Worm (Caenorhabditis elegans) whole organism, L4 larva: Measurements from ENCODE around the gene R08C7.8.
"Not testable (repeated sequence)": the region's sequence is repeated elsewhere in the genome, so short reads cannot be mapped to it uniquely, and the experiment has no call there.

Source experiments
- D1046.2 ChIP-seq: fragments of 200-800 bp; sonication (Bioruptor generic); IDR thresholded peaks from 2 replicates; pipeline ENCODE4 v1.3.6; 2022; ENCODE audit warnings: missing genetic modification characterization, missing compliant biosample characterization
- F10B5.3 ChIP-seq: sonication (generic microtip); optimal IDR thresholded peaks from 2 replicates; lab custom pipeline; 2016; ENCODE audit warnings: mild to moderate bottlenecking, missing genetic modification characterization, missing compliant biosample characterization
- F44E2.7 ChIP-seq: fragments of 200-800 bp; sonication (Bioruptor generic); IDR thresholded peaks from 2 replicates; pipeline ENCODE4 v2.1.2; 2022; ENCODE audit warnings: missing genetic modification characterization, missing compliant biosample characterization
- F49E8.2 ChIP-seq: sonication (generic microtip); optimal IDR thresholded peaks from 2 replicates; lab custom pipeline; 2016; ENCODE audit warnings: missing compliant biosample characterization, mild to moderate bottlenecking, missing genetic modification characterization, borderline replicate concordance
- R02D3.7 ChIP-seq: fragments of 150-350 bp; sonication (generic microtip); optimal IDR thresholded peaks from 3 replicates; lab custom pipeline; 2014; ENCODE audit warnings: missing biosample characterization, missing genetic modification characterization
- T20F7.1 ChIP-seq: fragments of 200-800 bp; sonication (Bioruptor generic); optimal IDR thresholded peaks from 2 replicates; lab custom pipeline; 2018; ENCODE audit warnings: mild to moderate bottlenecking, missing genetic modification characterization, missing compliant biosample characterization
- Y105C5A.15 ChIP-seq: fragments of 200-800 bp; sonication (Bioruptor generic); IDR thresholded peaks from 2 replicates; pipeline ENCODE4 v1.3.6; 2022; ENCODE audit warnings: missing genetic modification characterization, missing compliant biosample characterization
- Y48G9A.11 ChIP-seq: fragments of 200-800 bp; sonication (Bioruptor generic); IDR thresholded peaks from 2 replicates; pipeline ENCODE4 v1.3.6; 2022; ENCODE audit warnings: missing genetic modification reagents, missing genetic modification characterization, missing compliant biosample characterization
- Y5F2A.4 ChIP-seq: fragments of 200-800 bp; sonication (Bioruptor generic); optimal IDR thresholded peaks from 2 replicates; lab custom pipeline; 2018; ENCODE audit warnings: mild to moderate bottlenecking, missing genetic modification characterization, missing compliant biosample characterization
- ZK337.2 ChIP-seq: fragments of 200-800 bp; sonication (Bioruptor generic); IDR thresholded peaks from 2 replicates; pipeline ENCODE4 v1.3.6; 2022; ENCODE audit warnings: missing genetic modification reagents, missing genetic modification characterization, missing compliant biosample characterization
- ama-1 ChIP-seq: fragments of 150-350 bp; optimal IDR thresholded peaks from 2 replicates; lab custom pipeline; 2014; ENCODE audit warnings: inconsistent platforms, mixed read lengths
- arid-1 ChIP-seq: fragments of 200-800 bp; sonication (Bioruptor generic); conservative IDR thresholded peaks from 2 replicates; pipeline ENCODE4 v1.3.6; 2022; ENCODE audit warnings: missing genetic modification reagents, missing genetic modification characterization, missing compliant biosample characterization
- ceh-28 ChIP-seq: fragments of 150-350 bp; optimal IDR thresholded peaks from 2 replicates; lab custom pipeline; 2014; ENCODE audit warnings: missing biosample characterization, missing genetic modification reagents, missing genetic modification characterization
- ceh-44 ChIP-seq: fragments of 200-800 bp; sonication (Bioruptor generic); IDR thresholded peaks from 2 replicates; pipeline ENCODE4 v1.3.6; 2022; ENCODE audit warnings: missing genetic modification reagents, missing genetic modification characterization, missing compliant biosample characterization
- ceh-82 ChIP-seq: sonication (generic microtip); optimal IDR thresholded peaks from 2 replicates; lab custom pipeline; 2017; ENCODE audit warnings: missing biosample characterization, missing genetic modification characterization
- cey-2 ChIP-seq: sonication (generic microtip); optimal IDR thresholded peaks from 3 replicates; lab custom pipeline; 2017; ENCODE audit warnings: missing genetic modification characterization, mild to moderate bottlenecking, missing compliant biosample characterization, antibody characterized with exemption, borderline replicate concordance; ENCODE audit not compliant: insufficient read depth
- ctbp-1 ChIP-seq: fragments of 200-800 bp; sonication (Bioruptor generic); IDR thresholded peaks from 2 replicates; pipeline ENCODE4 v1.3.6; 2022; ENCODE audit warnings: missing genetic modification reagents, missing genetic modification characterization, missing compliant biosample characterization
- daf-19 ChIP-seq: fragments of 200-800 bp; sonication (Bioruptor generic); conservative IDR thresholded peaks from 2 replicates; pipeline ENCODE4 v1.3.6; 2022; ENCODE audit warnings: missing genetic modification characterization, missing compliant biosample characterization
- dmd-8 ChIP-seq: fragments of 200-800 bp; sonication (Bioruptor generic); IDR thresholded peaks from 2 replicates; pipeline ENCODE4 v1.3.6; 2022; ENCODE audit warnings: missing genetic modification characterization, missing compliant biosample characterization
- dmd-9 ChIP-seq: fragments of 200-800 bp; sonication (Bioruptor generic); IDR thresholded peaks from 2 replicates; pipeline ENCODE4 v1.3.6; 2022; ENCODE audit warnings: missing genetic modification reagents, missing genetic modification characterization, missing compliant biosample characterization
- duxl-1 ChIP-seq: sonication (generic microtip); optimal IDR thresholded peaks from 2 replicates; lab custom pipeline; 2016; ENCODE audit warnings: mild to moderate bottlenecking, missing genetic modification characterization, moderate library complexity, missing compliant biosample characterization; ENCODE audit not compliant: poor library complexity
- dve-1 ChIP-seq: sonication (generic microtip); optimal IDR thresholded peaks from 2 replicates; lab custom pipeline; 2017; ENCODE audit warnings: antibody characterized with exemption, mild to moderate bottlenecking, missing genetic modification characterization, missing compliant biosample characterization; ENCODE audit not compliant: insufficient read depth
- egl-27 ChIP-seq: sonication (generic microtip); optimal IDR thresholded peaks from 3 replicates; lab custom pipeline; 2017; ENCODE audit warnings: missing biosample characterization, missing genetic modification reagents, missing genetic modification characterization
- egl-43 ChIP-seq: fragments of 200-800 bp; sonication (Bioruptor generic); IDR thresholded peaks from 2 replicates; pipeline ENCODE4 v1.3.6; 2022; ENCODE audit warnings: missing genetic modification reagents, missing genetic modification characterization, missing compliant biosample characterization
- fkh-10 ChIP-seq: fragments of 150-350 bp; optimal IDR thresholded peaks from 2 replicates; lab custom pipeline; 2014; ENCODE audit warnings: missing biosample characterization, missing genetic modification reagents, missing genetic modification characterization
- lim-7 ChIP-seq: fragments of 200-800 bp; sonication (Bioruptor generic); IDR thresholded peaks from 2 replicates; pipeline ENCODE4 v1.3.6; 2022; ENCODE audit warnings: missing genetic modification characterization, missing compliant biosample characterization
- lin-15B ChIP-seq: fragments of 150-350 bp; sonication (generic microtip); optimal IDR thresholded peaks from 3 replicates; lab custom pipeline; 2014; ENCODE audit warnings: missing biosample characterization, missing genetic modification characterization
- lin-39 ChIP-seq: fragments of 150-350 bp; optimal IDR thresholded peaks from 2 replicates; lab custom pipeline; 2014; ENCODE audit warnings: missing biosample characterization, missing genetic modification reagents, missing genetic modification characterization
- madf-5 ChIP-seq, 2 experiments: fragments of 200-800 bp; sonication (Bioruptor generic); IDR thresholded peaks; 2 replicates each; pipeline ENCODE4 v1.3.6; 2022; ENCODE audit warnings: missing compliant biosample characterization in 2 of 2, missing genetic modification characterization in 2 of 2
- mdt-29 ChIP-seq: fragments of 200-800 bp; sonication (Bioruptor generic); IDR thresholded peaks from 2 replicates; pipeline ENCODE4 v1.3.6; 2022; ENCODE audit warnings: missing genetic modification reagents, missing genetic modification characterization, missing compliant biosample characterization
- mes-2 ChIP-seq: sonication (generic microtip); optimal IDR thresholded peaks from 2 replicates; lab custom pipeline; 2016; ENCODE audit warnings: missing genotype, mild to moderate bottlenecking, missing genetic modification characterization, missing compliant biosample characterization; ENCODE audit not compliant: poor library complexity, severe bottlenecking
- mxl-2 ChIP-seq: fragments of 200-800 bp; sonication (Bioruptor generic); conservative IDR thresholded peaks from 2 replicates; pipeline ENCODE4 v1.3.6; 2022; ENCODE audit warnings: missing genetic modification reagents, missing genetic modification characterization, missing compliant biosample characterization
- mxl-3 ChIP-seq: fragments of 200-800 bp; sonication (Bioruptor generic); optimal IDR thresholded peaks from 2 replicates; lab custom pipeline; 2018; ENCODE audit warnings: mild to moderate bottlenecking, missing genetic modification characterization, missing compliant biosample characterization
- nhr-76 ChIP-seq: fragments of 150-350 bp; optimal IDR thresholded peaks from 2 replicates; lab custom pipeline; 2014; ENCODE audit warnings: missing biosample characterization, missing genetic modification characterization
- pha-4 ChIP-seq, 2 experiments: fragments of 150-350 bp in 1 of 2; fragments of 200-800 bp in 1 of 2; sonication (Bioruptor generic) in 1 of 2; IDR thresholded peaks in 1 of 2; optimal IDR thresholded peaks in 1 of 2; 2 replicates each; pipeline versions ENCODE4 v1.3.6 to Lab custom; 2014 to 2022; ENCODE audit warnings: missing genetic modification characterization in 2 of 2, missing genetic modification reagents in 2 of 2, missing biosample characterization in 1 of 2, missing compliant biosample characterization in 1 of 2
- pqm-1 ChIP-seq: sonication (generic microtip); optimal IDR thresholded peaks from 2 replicates; lab custom pipeline; 2017; ENCODE audit warnings: missing biosample characterization, missing genetic modification characterization
- rbr-2 ChIP-seq: sonication (generic microtip); optimal IDR thresholded peaks from 2 replicates; lab custom pipeline; 2016; ENCODE audit warnings: missing genotype, missing genetic modification characterization, missing compliant biosample characterization
- set-16 ChIP-seq: fragments of 200-800 bp; sonication (Bioruptor generic); IDR thresholded peaks from 2 replicates; pipeline ENCODE4 v1.3.6; 2022; ENCODE audit warnings: missing genetic modification reagents, missing genetic modification characterization, missing compliant biosample characterization
- skn-1 ChIP-seq: fragments of 150-350 bp; optimal IDR thresholded peaks from 2 replicates; lab custom pipeline; 2014; ENCODE audit warnings: missing biosample characterization, missing genetic modification characterization
- snpc-1.2 ChIP-seq: fragments of 200-800 bp; sonication (Bioruptor generic); IDR thresholded peaks from 2 replicates; pipeline ENCODE4 v1.3.6; 2022; ENCODE audit warnings: missing genetic modification reagents, missing genetic modification characterization, missing compliant biosample characterization
- unc-130 ChIP-seq: sonication (generic microtip); optimal IDR thresholded peaks from 2 replicates; lab custom pipeline; 2016; ENCODE audit warnings: missing genetic modification reagents, missing genetic modification characterization, missing compliant biosample characterization
- zag-1 ChIP-seq: fragments of 150-350 bp; optimal IDR thresholded peaks from 2 replicates; lab custom pipeline; 2014; ENCODE audit warnings: missing biosample characterization, missing genetic modification characterization
- zfp-3 ChIP-seq: fragments of 200-800 bp; sonication (Bioruptor generic); conservative IDR thresholded peaks from 2 replicates; pipeline ENCODE4 v1.3.6; 2022; ENCODE audit warnings: missing genetic modification reagents, missing genetic modification characterization, missing compliant biosample characterization
- zip-11 ChIP-seq: fragments of 200-800 bp; sonication (Bioruptor generic); IDR thresholded peaks from 2 replicates; pipeline ENCODE4 v1.3.6; 2022; ENCODE audit warnings: missing genetic modification characterization, missing compliant biosample characterization

R08C7.8 gene

ce11 chrIV:4390438-4390894 lies 43.9 kb downstream of the R08C7.8 start, which contains the start of the genes rpl-7A and set-21 (continued):
- TF ChIP-seq nhr-76 (no peak), pqm-1 (peak; percentile 45), zag-1 (tag; lab: Kevin White, UChicago) (no peak), F10B5.3 (tag; lab: Kevin White, UChicago) (peak; percentile 90), lin-15B (tag; lab: Kevin White, UChicago) (peak; percentile 77), cey-2 (no peak), pha-4 (GFP tag; IDR thresholded peaks at IDR 0.05; lab: Robert Waterston, UW) (peak; percentile 98), pha-4 (tag; optimal IDR thresholded peaks at IDR 0.05; lab: Kevin White, UChicago) (no peak), madf-5 (GFP tag; IDR thresholded peaks at IDR 0.05; lab: Robert Waterston, UW) (peak; percentile 73 to 95; a peak in 3 of 4 replicates), ceh-82 (no peak), egl-43 (GFP tag; lab: Robert Waterston, UW) (peak; percentile 96), duxl-1 (tag; lab: Kevin White, UChicago) (peak; percentile 94), R02D3.7 (tag; lab: Kevin White, UChicago) (no peak), fkh-10 (GFP tag; lab: Kevin White, UChicago) (peak; percentile 52), zfp-3 (GFP tag; lab: Robert Waterston, UW) (peak; percentile 98), rbr-2 (tag; lab: Kevin White, UChicago) (peak; percentile 98), egl-27 (no peak), ceh-28 (tag; lab: Kevin White, UChicago) (no peak), D1046.2 (GFP tag; lab: Robert Waterston, UW) (peak; percentile 95), Y105C5A.15 (GFP tag; lab: Robert Waterston, UW) (peak; percentile 66; the same call in 1 of the 2 replicates), T20F7.1 (GFP tag; lab: Kevin White, UChicago) (peak; percentile 93), ZK337.2 (GFP tag; lab: Robert Waterston, UW) (peak; percentile 90), lin-39 (tag; lab: Kevin White, UChicago) (no peak), F44E2.7 (0 out of 2 replicates have a peak, but pooled peaks have one; percentile 77), skn-1 (tag; lab: Kevin White, UChicago) (no peak), zip-11 (GFP tag; lab: Robert Waterston, UW) (no peak), dve-1 (tag; lab: Kevin White, UChicago) (peak; percentile 92), mxl-3 (GFP tag; lab: Kevin White, UChicago) (peak; percentile 90), ceh-44 (GFP tag; lab: Robert Waterston, UW) (peak; percentile 69), arid-1 (peak; percentile 98), F49E8.2 (tag; lab: Kevin White, UChicago) (peak; percentile 82), dmd-9 (GFP tag; lab: Robert Waterston, UW) (peak; percentile 97)
- TF ChIP-seq, all 104 proteins: peak for 79

- TF ChIP-seq set-16 (GFP tag; lab: Robert Waterston, UW) (peak; percentile 91), F44E2.7 (0 out of 2 replicates have a peak, but pooled peaks have one; percentile 3)
Observed at ce11 chrIV:4389427-4389826, 44.9 kb downstream of the R08C7.8 start.

DNA sequence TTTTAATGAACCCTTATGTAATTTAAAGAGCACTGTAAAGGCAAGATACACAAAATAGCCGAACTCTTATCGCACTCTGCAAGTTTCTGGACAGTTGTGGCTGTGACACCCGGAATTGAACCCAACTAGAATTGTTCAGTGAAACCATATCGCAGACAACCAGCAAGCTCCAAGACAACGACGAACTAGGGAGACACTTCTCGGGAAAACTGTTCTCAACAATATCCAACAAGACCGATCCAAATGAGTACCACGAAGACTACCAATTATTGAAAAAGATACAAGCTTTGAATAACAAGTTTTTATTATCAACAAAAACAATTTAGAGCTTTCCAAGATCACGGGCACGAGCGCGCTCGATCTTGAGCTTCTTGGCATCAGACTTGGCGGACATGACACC lies 45.5 kb downstream of the R08C7.8 start:
- TF ChIP-seq snpc-1.2, result peak; percentile 90
- peak; percentile 77; the same call in 1 of the 2 replicates for TF ChIP-seq daf-19 (GFP tag; lab: Robert Waterston, UW)
- TF ChIP-seq duxl-1 (tag; lab: Kevin White, UChicago), result peak; percentile 40
- 0 out of 2 replicates have a peak, but pooled peaks have one; percentile 46 for TF ChIP-seq lim-7 (GFP tag; lab: Robert Waterston, UW)
- 0 out of 2 replicates have a peak, but pooled peaks have one; percentile 30 for TF ChIP-seq mxl-2 (GFP tag; lab: Robert Waterston, UW)
- TF ChIP-seq mes-2, result peak; percentile 24
- TF ChIP-seq zfp-3 (GFP tag; lab: Robert Waterston, UW), result peak; percentile 48; the same call in 1 of the 2 replicates
- peak; percentile 57 for TF ChIP-seq pha-4 (GFP tag; IDR thresholded peaks at IDR 0.05; lab: Robert Waterston, UW)
- TF ChIP-seq pha-4 (tag; optimal IDR thresholded peaks at IDR 0.05; lab: Kevin White, UChicago), result not testable (repeated sequence)
- peak; percentile 40; the same call in 1 of the 2 replicates for TF ChIP-seq mdt-29
- peak; percentile 28 for TF ChIP-seq ama-1 (lab: Kevin White, UChicago)
- TF ChIP-seq Y48G9A.11 (GFP tag; lab: Robert Waterston, UW), result peak; percentile 79
- TF ChIP-seq egl-43 (GFP tag; lab: Robert Waterston, UW), result peak; percentile 5; the same call in 1 of the 2 replicates
- peak; percentile 19 for TF ChIP-seq unc-130 (GFP tag; lab: Kevin White, UChicago)
- peak; percentile 38; the same call in 1 of the 2 replicates for TF ChIP-seq ceh-44 (GFP tag; lab: Robert Waterston, UW)
- TF ChIP-seq ctbp-1 (GFP tag; lab: Robert Waterston, UW), result peak; percentile 54; the same call in 1 of the 2 replicates
- TF ChIP-seq F49E8.2 (tag; lab: Kevin White, UChicago), result peak; percentile 85
- TF ChIP-seq dmd-8, result peak; percentile 77; the same call in 1 of the 2 replicates
- 0 out of 4 replicates have a peak, but pooled peaks of 1 of the 2 experiments have one; percentile 60 for TF ChIP-seq madf-5 (GFP tag; IDR thresholded peaks at IDR 0.05; lab: Robert Waterston, UW)
- peak; percentile 3 for TF ChIP-seq Y5F2A.4 (GFP tag; lab: Kevin White, UChicago)
- peak; percentile 60; the same call in 1 of the 2 replicates for TF ChIP-seq arid-1
